Fruit fly (Drosophila melanogaster) Kc167 (cell line): ENCODE results near the gene CG43401.

Source experiments
- Myc ChIP-seq: fragments of >200 bp; optimal IDR thresholded peaks from 2 replicates; lab custom pipeline; 2017; ENCODE audit warnings: missing external identifiers
- h ChIP-seq: fragments of >200 bp; optimal IDR thresholded peaks from 3 replicates; lab custom pipeline; 2018; ENCODE audit warnings: missing external identifiers
- insv ChIP-seq: fragments of >200 bp; optimal IDR thresholded peaks from 3 replicates; lab custom pipeline; 2018; ENCODE audit warnings: missing external identifiers
- psq ChIP-seq: fragments of >200 bp; optimal IDR thresholded peaks from 2 replicates; lab custom pipeline; 2017; ENCODE audit warnings: missing external identifiers
- ttk ChIP-seq: sonication (Bioruptor generic); optimal IDR thresholded peaks from 2 replicates; lab custom pipeline; 2017; ENCODE audit warnings: missing external identifiers

- TF ChIP-seq psq (lab: Kevin White, UChicago): no peak
- TF ChIP-seq ttk (lab: Kevin White, UChicago): no peak
- TF ChIP-seq h (lab: Kevin White, UChicago): no peak
- no peak for TF ChIP-seq insv
- TF ChIP-seq Myc (lab: Kevin White, UChicago): no peak
Observed at dm6 chr2L:1410780-1411625, 17.3 kb upstream of the CG43401 start.
